Worm (Caenorhabditis elegans): ENCODE results near the gene R10E4.11.
A peak's percentile ranks its signal among the peaks of the same experiment; 100 is the strongest.

R10E4.11 gene

ce11 chrIII:4332543-4333042 lies 31.8 kb upstream of the R10E4.11 start, which contains the start of gene cdk-12:
TSS of gene cdk-12 (plus strand) at chrIII:4332992.
- TF ChIP-seq tbx-2 (tag; optimal IDR thresholded peaks at IDR 0.05) (peak; percentile 26), nfya-1 (tag; optimal IDR thresholded peaks at IDR 0.05) (peak; percentile 33), pros-1 (tag; optimal IDR thresholded peaks at IDR 0.05) (no peak), ceh-18 (tag; optimal IDR thresholded peaks at IDR 0.05) (no peak)

ce11 chrIII:4330984-4331383 lies 30.1 kb upstream of the R10E4.11 start, which contains the start of gene gly-6:
TSS of gene gly-6 (minus strand) at chrIII:4331228.
- TF ChIP-seq ceh-14 (tag; optimal IDR thresholded peaks at IDR 0.05) (no peak), elt-2 (tag; optimal IDR thresholded peaks at IDR 0.05) (no peak), F13H6.1 (tag; optimal IDR thresholded peaks at IDR 0.05) (no peak), gmeb-2 (tag; optimal IDR thresholded peaks at IDR 0.05) (no peak), unc-42 (tag; optimal IDR thresholded peaks at IDR 0.05) (no peak), fax-1 (tag; optimal IDR thresholded peaks at IDR 0.05) (no peak), unc-3 (GFP tag; conservative IDR thresholded peaks at IDR 0.05) (no peak), unc-3 (tag; optimal IDR thresholded peaks at IDR 0.05) (no peak), sox-4 (tag; optimal IDR thresholded peaks at IDR 0.05) (no peak), odd-2 (tag; optimal IDR thresholded peaks at IDR 0.05) (no peak), tbx-7 (tag; optimal IDR thresholded peaks at IDR 0.05) (no peak), pros-1 (tag; optimal IDR thresholded peaks at IDR 0.05) (no peak), ceh-18 (tag; optimal IDR thresholded peaks at IDR 0.05) (no peak), lin-11 (tag; optimal IDR thresholded peaks at IDR 0.05) (no peak), unc-55 (GFP tag; optimal IDR thresholded peaks at IDR 0.05) (no peak), pha-2 (tag; optimal IDR thresholded peaks at IDR 0.05) (no peak)

ce11 chrIII:4328208-4328987 lies 27.6 kb upstream of the R10E4.11 start:
- no peak for TF ChIP-seq ceh-30 (tag; optimal IDR thresholded peaks at IDR 0.05)
- peak; percentile 83 for TF ChIP-seq nfya-1 (tag; optimal IDR thresholded peaks at IDR 0.05)

ce11 chrIII:4323859-4324258 lies 23.0 kb upstream of the R10E4.11 start, which contains the start of gene H38K22.9:
TSS of gene H38K22.9 (plus strand) at chrIII:4324159.
- no peak for TF ChIP-seq hlh-13 (GFP tag; optimal IDR thresholded peaks at IDR 0.05)
- no peak for TF ChIP-seq fax-1 (tag; optimal IDR thresholded peaks at IDR 0.05)
- no peak for TF ChIP-seq mec-3 (tag; optimal IDR thresholded peaks at IDR 0.05; ENCODE audit: borderline replicate concordance)
- TF ChIP-seq fkh-10 (GFP tag; optimal IDR thresholded peaks at IDR 0.05): no peak
- TF ChIP-seq ceh-45 (GFP tag; IDR thresholded peaks at IDR 0.05): no peak
- TF ChIP-seq ceh-24 (tag; optimal IDR thresholded peaks at IDR 0.05): no peak

ce11 chrIII:4323120-4323519 lies 22.3 kb upstream of the R10E4.11 start:
- TF ChIP-seq unc-42 (tag; optimal IDR thresholded peaks at IDR 0.05) (peak; percentile 21), fkh-6 (tag; optimal IDR thresholded peaks at IDR 0.05) (no peak), ceh-14 (tag; optimal IDR thresholded peaks at IDR 0.05) (peak; percentile 12), hlh-30 (tag; optimal IDR thresholded peaks at IDR 0.05; ENCODE audit: insufficient read depth) (no peak), tbx-2 (tag; optimal IDR thresholded peaks at IDR 0.05) (no peak), lin-11 (tag; optimal IDR thresholded peaks at IDR 0.05) (no peak), fkh-10 (GFP tag; optimal IDR thresholded peaks at IDR 0.05) (no peak), ref-2 (tag; optimal IDR thresholded peaks at IDR 0.05) (no peak), pha-4 (tag; optimal IDR thresholded peaks at IDR 0.05) (no peak), nfya-1 (tag; optimal IDR thresholded peaks at IDR 0.05) (peak; percentile 8), ceh-18 (tag; optimal IDR thresholded peaks at IDR 0.05) (peak; percentile 22), K02D7.2 (tag; optimal IDR thresholded peaks at IDR 0.05) (no peak)

ce11 chrIII:4321399-4321798 lies 20.6 kb upstream of the R10E4.11 start, which contains the start of gene H38K22.7:
TSS of gene H38K22.7 (plus strand) at chrIII:4321699.
- TF ChIP-seq ceh-9 (tag; optimal IDR thresholded peaks at IDR 0.05): no peak
